Worm (Caenorhabditis elegans): ENCODE measurements around the gene egl-6.

DNA sequence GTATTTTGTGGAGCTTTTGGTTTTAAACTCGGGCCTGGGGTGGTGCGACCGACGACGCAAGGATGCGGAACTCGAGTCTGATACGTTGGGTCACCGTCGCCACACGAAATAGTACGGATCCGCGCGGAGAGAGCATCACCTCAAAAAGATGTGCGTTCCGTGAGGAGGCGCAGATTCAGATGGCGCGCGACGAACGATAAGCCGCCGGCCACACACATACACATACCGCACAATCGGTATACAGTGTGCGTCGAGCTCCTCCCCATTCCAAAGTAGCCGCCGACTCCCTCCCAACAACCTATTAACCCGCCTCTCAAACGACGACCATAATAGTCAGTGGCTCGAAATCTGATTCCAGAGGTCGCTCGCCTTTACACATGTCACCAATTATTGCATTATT lies 40.8 kb upstream of the egl-6 start, which contains the start of gene F49E10.2:
- no peak for TF ChIP-seq rcor-1 (GFP tag; IDR thresholded peaks at IDR 0.05)
- no peak for TF ChIP-seq aptf-3 (GFP tag; IDR thresholded peaks at IDR 0.05)
- TF ChIP-seq ama-1 (optimal IDR thresholded peaks at IDR 0.05): no peak
- no peak for TF ChIP-seq ama-1 (GFP tag; optimal IDR thresholded peaks at IDR 0.05)
- no peak for TF ChIP-seq F10E7.11 (tag; optimal IDR thresholded peaks at IDR 0.05)
- TF ChIP-seq lsy-27 (tag; optimal IDR thresholded peaks at IDR 0.05; ENCODE audit: borderline replicate concordance, insufficient read depth): no peak
- no peak for TF ChIP-seq nfya-2 (GFP tag; IDR thresholded peaks at IDR 0.05)
- TF ChIP-seq repo-1 (tag; optimal IDR thresholded peaks at IDR 0.05): no peak
- TF ChIP-seq lin-26 (GFP tag; IDR thresholded peaks at IDR 0.05): no peak
- no peak for TF ChIP-seq unc-62 (GFP tag; optimal IDR thresholded peaks at IDR 0.05)
- no peak for TF ChIP-seq lin-40 (tag; optimal IDR thresholded peaks at IDR 0.05)
- no peak for TF ChIP-seq Y56A3A.18 (GFP tag; IDR thresholded peaks at IDR 0.05)
- no peak for TF ChIP-seq unc-130 (GFP tag; optimal IDR thresholded peaks at IDR 0.05)
- no peak for TF ChIP-seq somi-1 (GFP tag; optimal IDR thresholded peaks at IDR 0.05)

All from whole organism, young adult.